Fruit fly (Drosophila melanogaster): ENCODE data around the gene Gr39b.

Gr39b gene

DNA sequence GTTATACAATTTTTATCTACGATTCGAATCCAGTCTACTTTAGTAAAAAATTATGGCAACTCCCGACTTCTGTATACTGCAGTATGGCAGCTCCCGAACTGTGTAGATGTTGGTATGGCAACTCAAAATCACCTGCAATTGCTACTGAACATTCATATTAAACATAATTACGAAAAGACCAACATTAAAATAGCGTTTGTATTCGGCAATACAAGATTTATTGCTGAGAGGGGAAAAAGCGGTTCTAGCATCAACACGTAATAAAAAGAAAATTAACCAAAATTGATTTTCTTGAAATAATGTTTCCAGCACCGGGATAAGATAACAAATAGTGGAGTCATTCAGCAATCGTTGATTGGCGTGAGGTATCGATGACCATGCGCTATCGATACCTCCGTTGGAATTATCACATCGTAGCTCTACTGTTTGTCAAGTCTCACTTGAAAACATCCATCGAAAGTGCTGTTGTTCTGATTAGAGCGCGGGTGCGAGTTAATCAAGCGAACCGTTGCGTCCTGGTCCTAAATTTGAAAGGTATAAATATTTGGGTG lies 25.2 kb downstream of the Gr39b start, which contains the start of gene Tsp39D (continued):
- TF ChIP-seq CG11696 (GFP tag; IDR thresholded peaks at IDR 0.05): no peak
- TF ChIP-seq Ssrp (tag; optimal IDR thresholded peaks at IDR 0.05): no peak
- TF ChIP-seq dm (GFP tag; optimal IDR thresholded peaks at IDR 0.05): peak; percentile 48
- TF ChIP-seq oc (tag; optimal IDR thresholded peaks at IDR 0.05): no peak
- no peak for TF ChIP-seq otp (GFP tag; IDR thresholded peaks at IDR 0.05)
- peak; percentile 75 for TF ChIP-seq hbn (GFP tag; IDR thresholded peaks at IDR 0.05; ENCODE audit: partially characterized antibody)
- TF ChIP-seq CG11085 (GFP tag; IDR thresholded peaks at IDR 0.05): no peak
- TF ChIP-seq Mrtf (GFP tag; IDR thresholded peaks at IDR 0.05): no peak
- TF ChIP-seq CG42726 (GFP tag; IDR thresholded peaks at IDR 0.05; ENCODE audit: partially characterized antibody): peak; percentile 95
- TF ChIP-seq wek (GFP tag; optimal IDR thresholded peaks at IDR 0.05): no peak
- TF ChIP-seq CG17612 (GFP tag; IDR thresholded peaks at IDR 0.05): no peak
- no peak for TF ChIP-seq CG31441 (GFP tag; IDR thresholded peaks at IDR 0.05)
- TF ChIP-seq pita (GFP tag; optimal IDR thresholded peaks at IDR 0.05): peak; percentile 49
- no peak for TF ChIP-seq CG4360 (GFP tag; IDR thresholded peaks at IDR 0.05)
- no peak for TF ChIP-seq Xrp1 (GFP tag; IDR thresholded peaks at IDR 0.05)
- peak; percentile 28 for TF ChIP-seq CG33213 (GFP tag; optimal IDR thresholded peaks at IDR 0.05)
- no peak for TF ChIP-seq unpg (GFP tag; optimal IDR thresholded peaks at IDR 0.05)
- no peak for TF ChIP-seq dysf (GFP tag; IDR thresholded peaks at IDR 0.05)
- TF ChIP-seq CG33557 (GFP tag; optimal IDR thresholded peaks at IDR 0.05): no peak
- TF ChIP-seq Pdp1 (GFP tag; optimal IDR thresholded peaks at IDR 0.05): peak in 1 of 2 experiments; percentile 94
- peak; percentile 33 for TF ChIP-seq CG15479 (GFP tag; optimal IDR thresholded peaks at IDR 0.05)
- TF ChIP-seq Mad (GFP tag; optimal IDR thresholded peaks at IDR 0.05): no peak
- TF ChIP-seq CG14965 (GFP tag; optimal IDR thresholded peaks at IDR 0.05; ENCODE audit: borderline replicate concordance): no peak
- peak; percentile 14 for TF ChIP-seq CG9797 (GFP tag; optimal IDR thresholded peaks at IDR 0.05)
- TF ChIP-seq ab (GFP tag; optimal IDR thresholded peaks at IDR 0.05): no peak
- TF ChIP-seq CG12942 (GFP tag; optimal IDR thresholded peaks at IDR 0.05): no peak
- peak; percentile 80; the same call in 1 of the 2 replicates for TF ChIP-seq CG3847 (GFP tag; IDR thresholded peaks at IDR 0.05)
- no peak for TF ChIP-seq CG10979 (tag; optimal IDR thresholded peaks at IDR 0.05)
- no peak for TF ChIP-seq CG14050 (GFP tag; IDR thresholded peaks at IDR 0.05)
- TF ChIP-seq salm (tag; optimal IDR thresholded peaks at IDR 0.05): no peak
- peak; percentile 8 for TF ChIP-seq CG3163 (GFP tag; optimal IDR thresholded peaks at IDR 0.05)
- peak; percentile 93 for TF ChIP-seq ato (GFP tag; IDR thresholded peaks at IDR 0.05; ENCODE audit: partially characterized antibody)
- no peak for TF ChIP-seq crol (GFP tag; IDR thresholded peaks at IDR 0.05)
- no peak for TF ChIP-seq CG34376 (GFP tag; optimal IDR thresholded peaks at IDR 0.05)
- no peak for TF ChIP-seq grau (tag; optimal IDR thresholded peaks at IDR 0.05)
- peak; percentile 96 for TF ChIP-seq knrl (GFP tag; IDR thresholded peaks at IDR 0.05; ENCODE audit: partially characterized antibody)
- TF ChIP-seq sob (GFP tag; IDR thresholded peaks at IDR 0.05): no peak
- no peak for TF ChIP-seq Atf6 (GFP tag; IDR thresholded peaks at IDR 0.05)
- TF ChIP-seq vnd (GFP tag; IDR thresholded peaks at IDR 0.05; ENCODE audit: partially characterized antibody): peak; percentile 94
- no peak for TF ChIP-seq Neu2 (GFP tag; optimal IDR thresholded peaks at IDR 0.05; ENCODE audit: borderline replicate concordance)
- no peak for TF ChIP-seq Lpt (GFP tag; optimal IDR thresholded peaks at IDR 0.05)
- no peak for TF ChIP-seq shn (GFP tag; optimal IDR thresholded peaks at IDR 0.05)
- no peak for TF ChIP-seq danr (GFP tag; IDR thresholded peaks at IDR 0.05)
- no peak for TF ChIP-seq Tbp (GFP tag; optimal IDR thresholded peaks at IDR 0.05)
- no peak for TF ChIP-seq CG3407 (GFP tag; optimal IDR thresholded peaks at IDR 0.05)
- no peak for TF ChIP-seq Asciz (GFP tag; optimal IDR thresholded peaks at IDR 0.05)
- TF ChIP-seq NC2β (GFP tag; optimal IDR thresholded peaks at IDR 0.05): peak; percentile 42
- no peak for TF ChIP-seq seq (GFP tag; IDR thresholded peaks at IDR 0.05)
- peak; percentile 88 for TF ChIP-seq Sry-δ (GFP tag; optimal IDR thresholded peaks at IDR 0.05)
- peak; percentile 86 for TF ChIP-seq CG6791 (GFP tag; IDR thresholded peaks at IDR 0.05; ENCODE audit: partially characterized antibody)
- TF ChIP-seq YL-1 (GFP tag; optimal IDR thresholded peaks at IDR 0.05): peak; percentile 1
